Worm (Caenorhabditis elegans) whole organism, L1 larva: ENCODE data around the gene hlh-3.

Experiments
- C16A3.4 ChIP-seq: fragments of 150-350 bp; optimal IDR thresholded peaks from 2 replicates; lab custom pipeline; 2014; ENCODE audit warnings: missing biosample characterization, missing genetic modification characterization
- F16B12.6 ChIP-seq: fragments of 150-350 bp; optimal IDR thresholded peaks from 2 replicates; lab custom pipeline; 2014; ENCODE audit warnings: missing biosample characterization, missing genetic modification characterization
- aha-1 ChIP-seq: fragments of 150-350 bp; optimal IDR thresholded peaks from 2 replicates; lab custom pipeline; 2014; ENCODE audit warnings: missing biosample characterization, missing genetic modification characterization
- alr-1 ChIP-seq: fragments of 200-800 bp; sonication (Bioruptor generic); optimal IDR thresholded peaks from 2 replicates; lab custom pipeline; 2018; ENCODE audit warnings: borderline replicate concordance, mild to moderate bottlenecking, missing genetic modification characterization, missing compliant biosample characterization
- aly-2 ChIP-seq: fragments of 150-350 bp; optimal IDR thresholded peaks from 2 replicates; lab custom pipeline; 2014; ENCODE audit warnings: missing biosample characterization, missing genetic modification characterization
- ceh-82 ChIP-seq, 3 experiments: fragments of 150-350 bp in 1 of 3; sonication (generic microtip) in 2 of 3; optimal IDR thresholded peaks; 2 replicates each; lab custom pipeline; 2014 to 2017; ENCODE audit warnings: missing biosample characterization in 3 of 3, missing genetic modification characterization in 3 of 3
- ceh-88 ChIP-seq: fragments of 200-800 bp; sonication (Bioruptor generic); IDR thresholded peaks from 2 replicates; pipeline ENCODE4 v1.3.6; 2022; ENCODE audit warnings: missing genetic modification characterization, missing compliant biosample characterization
- dpl-1 ChIP-seq, 3 experiments: fragments of 150-350 bp in 2 of 3; sonication (generic microtip) in 1 of 3; optimal IDR thresholded peaks; 2 replicates each; lab custom pipeline; 2014 to 2017; ENCODE audit warnings: missing biosample characterization in 3 of 3, missing genetic modification characterization in 3 of 3, missing genetic modification reagents in 3 of 3
- dsc-1 ChIP-seq: sonication (generic microtip); optimal IDR thresholded peaks from 2 replicates; lab custom pipeline; 2016; ENCODE audit warnings: mild to moderate bottlenecking, missing genetic modification characterization, missing compliant biosample characterization
- efl-1 ChIP-seq, 4 experiments: fragments of 150-350 bp; optimal IDR thresholded peaks in 3 of 4; peaks in 1 of 4; 1 replicate in 1 of 4; 2 replicates in 3 of 4; lab custom pipeline; 2014; ENCODE audit warnings: missing biosample characterization in 2 of 4, missing genetic modification characterization in 2 of 4, missing genetic modification reagents in 2 of 4
- egl-13 ChIP-seq: sonication (generic microtip); optimal IDR thresholded peaks from 2 replicates; lab custom pipeline; 2016; ENCODE audit warnings: missing genotype, missing genetic modification reagents, missing genetic modification characterization, missing compliant biosample characterization
- egl-27 ChIP-seq, 2 experiments: fragments of 150-350 bp in 1 of 2; sonication (generic microtip); optimal IDR thresholded peaks; 3 replicates each; lab custom pipeline; 2017 to 2018; ENCODE audit warnings: missing biosample characterization in 2 of 2, missing genetic modification characterization in 2 of 2, missing genetic modification reagents in 2 of 2
- elt-2 ChIP-seq: sonication (generic microtip); optimal IDR thresholded peaks from 2 replicates; lab custom pipeline; 2016; ENCODE audit warnings: missing genetic modification characterization, mild to moderate bottlenecking, inconsistent platforms, missing compliant biosample characterization, missing genetic modification reagents
- fkh-10 ChIP-seq: sonication (generic microtip); optimal IDR thresholded peaks from 2 replicates; lab custom pipeline; 2017; ENCODE audit warnings: missing biosample characterization, missing genetic modification reagents, missing genetic modification characterization
- fkh-8 ChIP-seq: sonication (generic microtip); optimal IDR thresholded peaks from 2 replicates; lab custom pipeline; 2016; ENCODE audit warnings: mild to moderate bottlenecking, missing genetic modification characterization, missing compliant biosample characterization
- fos-1 ChIP-seq: fragments of 150-350 bp; optimal IDR thresholded peaks from 2 replicates; lab custom pipeline; 2014; ENCODE audit warnings: missing biosample characterization, missing genetic modification characterization
- grh-1 ChIP-seq: fragments of 200-800 bp; sonication (Bioruptor generic); IDR thresholded peaks from 2 replicates; pipeline ENCODE4 v1.3.6; 2022; ENCODE audit warnings: missing genetic modification reagents, missing genetic modification characterization, missing compliant biosample characterization
- hpl-2 ChIP-seq: fragments of 150-350 bp; optimal IDR thresholded peaks from 2 replicates; lab custom pipeline; 2014; ENCODE audit warnings: missing biosample characterization, missing genetic modification reagents, missing genetic modification characterization
- irx-1 ChIP-seq: sonication (generic microtip); optimal IDR thresholded peaks from 2 replicates; lab custom pipeline; 2016; ENCODE audit warnings: missing genetic modification characterization, missing compliant biosample characterization
- isw-1 ChIP-seq: fragments of 200-800 bp; sonication (Bioruptor generic); IDR thresholded peaks from 2 replicates; pipeline ENCODE4 v1.3.6; 2022; ENCODE audit warnings: missing genetic modification characterization, missing compliant biosample characterization
- jun-1 ChIP-seq: fragments of 150-350 bp; optimal IDR thresholded peaks from 2 replicates; lab custom pipeline; 2014; ENCODE audit warnings: missing biosample characterization, missing genetic modification reagents, missing genetic modification characterization
- lin-13 ChIP-seq: fragments of 150-350 bp; optimal IDR thresholded peaks from 2 replicates; lab custom pipeline; 2014; ENCODE audit warnings: missing biosample characterization, missing genetic modification reagents, missing genetic modification characterization
- lin-14 ChIP-seq: fragments of 200-800 bp; sonication (Bioruptor generic); optimal IDR thresholded peaks from 2 replicates; lab custom pipeline; 2018; ENCODE audit warnings: mild to moderate bottlenecking, missing genetic modification characterization, moderate library complexity, missing compliant biosample characterization
- lin-35 ChIP-seq, 2 experiments: fragments of 150-350 bp; optimal IDR thresholded peaks; 2 replicates each; lab custom pipeline; 2014; ENCODE audit warnings: missing biosample characterization in 2 of 2, missing genetic modification characterization in 2 of 2, missing genetic modification reagents in 2 of 2
- lsy-2 ChIP-seq, 2 experiments: fragments of 150-350 bp; optimal IDR thresholded peaks; 2 replicates each; lab custom pipeline; 2014; ENCODE audit warnings: missing biosample characterization in 2 of 2, missing genetic modification characterization in 2 of 2
- mab-9 ChIP-seq: fragments of 200-800 bp; sonication (Bioruptor generic); IDR thresholded peaks from 2 replicates; pipeline ENCODE4 v1.3.6; 2022; ENCODE audit warnings: missing genetic modification reagents, missing genetic modification characterization, missing compliant biosample characterization
- mdl-1 ChIP-seq, 2 experiments: fragments of 150-350 bp; optimal IDR thresholded peaks; 2 replicates each; lab custom pipeline; 2014 to 2017; ENCODE audit warnings: missing biosample characterization in 2 of 2, missing genetic modification characterization in 2 of 2, inconsistent platforms in 1 of 2
- mep-1 ChIP-seq: fragments of 150-350 bp; optimal IDR thresholded peaks from 2 replicates; lab custom pipeline; 2014; ENCODE audit warnings: missing biosample characterization, missing genetic modification characterization
- nhr-19 ChIP-seq: fragments of 200-800 bp; sonication (Bioruptor generic); conservative IDR thresholded peaks from 2 replicates; pipeline ENCODE4 v1.3.6; 2022; ENCODE audit warnings: missing genetic modification characterization, missing compliant biosample characterization
- nhr-20 ChIP-seq: sonication (generic microtip); optimal IDR thresholded peaks from 2 replicates; lab custom pipeline; 2016; ENCODE audit warnings: mild to moderate bottlenecking, missing genetic modification characterization, missing compliant biosample characterization
- nhr-237 ChIP-seq: fragments of 150-350 bp; optimal IDR thresholded peaks from 2 replicates; lab custom pipeline; 2014; ENCODE audit warnings: missing biosample characterization, missing genetic modification characterization
- nhr-47 ChIP-seq: sonication (generic microtip); optimal IDR thresholded peaks from 2 replicates; lab custom pipeline; 2016; ENCODE audit warnings: mild to moderate bottlenecking, missing genetic modification characterization, moderate library complexity, missing compliant biosample characterization
- nhr-71 ChIP-seq: sonication (generic microtip); optimal IDR thresholded peaks from 2 replicates; lab custom pipeline; 2016; ENCODE audit warnings: mild to moderate bottlenecking, missing genetic modification characterization, moderate library complexity, missing compliant biosample characterization
- nhr-77 ChIP-seq: fragments of 150-350 bp; optimal IDR thresholded peaks from 2 replicates; lab custom pipeline; 2014; ENCODE audit warnings: missing biosample characterization, missing genetic modification characterization
- nhr-84 ChIP-seq: sonication (generic microtip); optimal IDR thresholded peaks from 2 replicates; lab custom pipeline; 2017; ENCODE audit warnings: missing biosample characterization, missing genetic modification characterization
- nhr-85 ChIP-seq: sonication (generic microtip); peaks from one replicate; lab custom pipeline; 2016; ENCODE audit warnings: missing genetic modification characterization, inconsistent platforms, missing compliant biosample characterization
- pax-3 ChIP-seq: fragments of 200-800 bp; sonication (Bioruptor generic); optimal IDR thresholded peaks from 2 replicates; lab custom pipeline; 2018; ENCODE audit warnings: mild to moderate bottlenecking, missing genetic modification characterization, moderate library complexity, missing compliant biosample characterization
- pqm-1 ChIP-seq: sonication (generic microtip); optimal IDR thresholded peaks from 3 replicates; lab custom pipeline; 2017; ENCODE audit warnings: missing biosample characterization, missing genetic modification characterization
- rnt-1 ChIP-seq: sonication (generic microtip); optimal IDR thresholded peaks from 2 replicates; lab custom pipeline; 2016; ENCODE audit warnings: mild to moderate bottlenecking, missing genetic modification characterization, moderate library complexity, missing compliant biosample characterization
- snpc-4 ChIP-seq: fragments of 150-350 bp; optimal IDR thresholded peaks from 2 replicates; lab custom pipeline; 2014; ENCODE audit warnings: missing biosample characterization, missing genetic modification characterization
- snu-23 ChIP-seq: sonication (generic microtip); optimal IDR thresholded peaks from 2 replicates; lab custom pipeline; 2016; ENCODE audit warnings: missing genetic modification characterization, missing compliant biosample characterization
- sup-37 ChIP-seq: fragments of 200-800 bp; sonication (Bioruptor generic); optimal IDR thresholded peaks from 2 replicates; lab custom pipeline; 2018; ENCODE audit warnings: mild to moderate bottlenecking, missing genetic modification characterization, missing compliant biosample characterization
- swsn-7 ChIP-seq: sonication (generic microtip); optimal IDR thresholded peaks from 2 replicates; lab custom pipeline; 2016; ENCODE audit warnings: missing genetic modification characterization, missing compliant biosample characterization
- tbx-2 ChIP-seq: sonication (generic microtip); optimal IDR thresholded peaks from 2 replicates; lab custom pipeline; 2016; ENCODE audit warnings: missing genetic modification characterization, missing compliant biosample characterization
- unc-130 ChIP-seq: fragments of 150-350 bp; optimal IDR thresholded peaks from 2 replicates; lab custom pipeline; 2017; ENCODE audit warnings: missing biosample characterization, missing genetic modification characterization, inconsistent platforms
- unc-30 ChIP-seq: sonication (generic microtip); optimal IDR thresholded peaks from 2 replicates; lab custom pipeline; 2017; ENCODE audit warnings: missing biosample characterization, missing genetic modification characterization
- unc-86 ChIP-seq: sonication (generic microtip); optimal IDR thresholded peaks from 2 replicates; lab custom pipeline; 2016; ENCODE audit warnings: missing genetic modification characterization, missing compliant biosample characterization
- xbp-1 ChIP-seq: sonication (generic microtip); optimal IDR thresholded peaks from 2 replicates; lab custom pipeline; 2016; ENCODE audit warnings: missing genetic modification characterization, missing compliant biosample characterization
- zag-1 ChIP-seq: fragments of 150-350 bp; optimal IDR thresholded peaks from 2 replicates; lab custom pipeline; 2014; ENCODE audit warnings: missing biosample characterization, missing genetic modification characterization
- zip-4 ChIP-seq: fragments of 200-800 bp; sonication (Bioruptor generic); optimal IDR thresholded peaks from 2 replicates; lab custom pipeline; 2018; ENCODE audit warnings: mild to moderate bottlenecking, missing genetic modification characterization, moderate library complexity, missing compliant biosample characterization
- ztf-11 ChIP-seq, 2 experiments: sonication (generic microtip); optimal IDR thresholded peaks; 2 replicates each; lab custom pipeline; 2016 to 2017; ENCODE audit warnings: missing genetic modification characterization in 2 of 2, missing biosample characterization in 1 of 2, missing compliant biosample characterization in 1 of 2

Gene hlh-3

ce11 chrII:9061557-9062183, 24.7 kb upstream of the hlh-3 start:
- TF ChIP-seq snu-23: peak; percentile 84
- peak; percentile 89 for TF ChIP-seq nhr-71 (tag; lab: Kevin White, UChicago)
- no peak for TF ChIP-seq zip-4 (GFP tag; lab: Kevin White, UChicago)
- TF ChIP-seq irx-1 (tag; lab: Kevin White, UChicago): peak; percentile 31
- no peak for TF ChIP-seq zag-1 (tag; lab: Kevin White, UChicago)
- peak; percentile 74 for TF ChIP-seq unc-86 (tag; lab: Kevin White, UChicago)
- no peak for TF ChIP-seq hpl-2 (GFP tag; lab: Kevin White, UChicago)
- TF ChIP-seq tbx-2 (tag; lab: Kevin White, UChicago): peak; percentile 74
- peak; percentile 54 to 66 for TF ChIP-seq efl-1 (optimal IDR thresholded peaks at IDR 0.05; lab: Kevin White, UChicago)
- TF ChIP-seq efl-1 (GFP tag; optimal IDR thresholded peaks at IDR 0.05 in 1 of 2; lab: Kevin White, UChicago): peak; percentile 26 to 93
- TF ChIP-seq xbp-1 (tag; lab: Kevin White, UChicago): peak; percentile 59
- TF ChIP-seq C16A3.4 (tag; lab: Kevin White, UChicago): peak; percentile 66
- TF ChIP-seq F16B12.6 (tag; lab: Kevin White, UChicago): peak; percentile 37
- TF ChIP-seq unc-30 (tag; lab: Kevin White, UChicago): no peak
- peak; percentile 45 for TF ChIP-seq sup-37 (GFP tag; lab: Kevin White, UChicago)
- TF ChIP-seq mdl-1 (tag; optimal IDR thresholded peaks at IDR 0.05; lab: Kevin White, UChicago): peak in 1 of 2 experiments; percentile 29
- peak; percentile 75 for TF ChIP-seq nhr-77 (tag; lab: Kevin White, UChicago)
- TF ChIP-seq fos-1 (tag; lab: Kevin White, UChicago): peak; percentile 66
- peak; percentile 26 for TF ChIP-seq unc-130
- peak; percentile 63 for TF ChIP-seq nhr-237 (tag; lab: Kevin White, UChicago)
- TF ChIP-seq snpc-4: no peak
- peak; percentile 50 for TF ChIP-seq pax-3 (tag; lab: Kevin White, UChicago)
- TF ChIP-seq dsc-1 (tag; lab: Kevin White, UChicago): peak; percentile 71
- TF ChIP-seq lin-35 (GFP tag; optimal IDR thresholded peaks at IDR 0.05; lab: Kevin White, UChicago): peak; percentile 66 to 67
- no peak for TF ChIP-seq egl-27 (tag; optimal IDR thresholded peaks at IDR 0.05; lab: Kevin White, UChicago)
- TF ChIP-seq pqm-1 (tag; lab: Kevin White, UChicago): no peak
- peak; percentile 74 for TF ChIP-seq fkh-8 (tag; lab: Kevin White, UChicago)
- TF ChIP-seq ztf-11 (tag; optimal IDR thresholded peaks at IDR 0.05; lab: Kevin White, UChicago): no peak
- TF ChIP-seq nhr-20 (tag; lab: Kevin White, UChicago): peak; percentile 72
- peak; percentile 15 to 73 (median 62) for TF ChIP-seq ceh-82 (tag; optimal IDR thresholded peaks at IDR 0.05; lab: Kevin White, UChicago)
- TF ChIP-seq aha-1 (tag; lab: Kevin White, UChicago): peak; percentile 51
- peak; percentile 14 for TF ChIP-seq aly-2
- TF ChIP-seq lin-14 (GFP tag; lab: Kevin White, UChicago): peak; percentile 90
- 0 out of 2 replicates have a peak, but pooled peaks have one; percentile 11 for TF ChIP-seq grh-1 (GFP tag; lab: Robert Waterston, UW)
- peak; percentile 77 for TF ChIP-seq rnt-1 (tag; lab: Kevin White, UChicago)
- TF ChIP-seq swsn-7: peak; percentile 75
- TF ChIP-seq fkh-10 (GFP tag; lab: Kevin White, UChicago): peak; percentile 77
- peak; percentile 28 for TF ChIP-seq egl-13 (tag; lab: Kevin White, UChicago)
- peak; percentile 66 for TF ChIP-seq lin-13 (GFP tag; lab: Kevin White, UChicago)
- peak; percentile 47 for TF ChIP-seq isw-1 (GFP tag; lab: Robert Waterston, UW)
- TF ChIP-seq lsy-2 (tag; optimal IDR thresholded peaks at IDR 0.05; lab: Kevin White, UChicago): peak; percentile 72 to 81
- peak; percentile 24 to 52 (median 32) for TF ChIP-seq dpl-1 (GFP tag; optimal IDR thresholded peaks at IDR 0.05; lab: Kevin White, UChicago)
- peak; percentile 47 for TF ChIP-seq nhr-19 (GFP tag; lab: Robert Waterston, UW)
- peak; percentile 45 for TF ChIP-seq nhr-85
- TF ChIP-seq nhr-84 (tag; lab: Kevin White, UChicago): no peak
- peak; percentile 47 for TF ChIP-seq jun-1
- TF ChIP-seq elt-2 (tag; lab: Kevin White, UChicago): no peak
- 0 out of 2 replicates have a peak, but pooled peaks have one; percentile 12 for TF ChIP-seq mab-9
- peak; percentile 78 for TF ChIP-seq nhr-47
- TF ChIP-seq alr-1 (tag; lab: Kevin White, UChicago): no peak
- peak; percentile 81 for TF ChIP-seq mep-1
- no peak for TF ChIP-seq ceh-88 (GFP tag; lab: Robert Waterston, UW)
